Worm (Caenorhabditis elegans) whole organism, L3 larva: ENCODE measurements around the gene sdz-38.

ENCODE experiments used
- R02D3.7 ChIP-seq: fragments of 150-350 bp; optimal IDR thresholded peaks from 2 replicates; lab custom pipeline; 2014; ENCODE audit warnings: missing biosample characterization, missing genetic modification characterization
- ceh-16 ChIP-seq: sonication (generic microtip); optimal IDR thresholded peaks from 2 replicates; lab custom pipeline; 2017; ENCODE audit warnings: missing biosample characterization, missing genetic modification characterization
- ceh-82 ChIP-seq: fragments of 150-350 bp; optimal IDR thresholded peaks from 2 replicates; lab custom pipeline; 2014; ENCODE audit warnings: missing biosample characterization, missing genetic modification characterization
- daf-12 ChIP-seq: fragments of 150-350 bp; optimal IDR thresholded peaks from 2 replicates; lab custom pipeline; 2014; ENCODE audit warnings: missing biosample characterization, missing genetic modification reagents, missing genetic modification characterization
- elt-2 ChIP-seq: sonication (generic microtip); optimal IDR thresholded peaks from 2 replicates; lab custom pipeline; 2016; ENCODE audit warnings: missing genetic modification reagents, mild to moderate bottlenecking, missing genetic modification characterization, missing compliant biosample characterization
- nfya-1 ChIP-seq: sonication (generic microtip); optimal IDR thresholded peaks from 2 replicates; lab custom pipeline; 2017; ENCODE audit warnings: missing genetic modification characterization, mild to moderate bottlenecking, missing compliant biosample characterization, antibody characterized with exemption, moderate library complexity; ENCODE audit not compliant: insufficient read depth
- nhr-11 ChIP-seq: fragments of 150-350 bp; optimal IDR thresholded peaks from 2 replicates; lab custom pipeline; 2014; ENCODE audit warnings: missing biosample characterization, missing genetic modification characterization
- skn-1 ChIP-seq: fragments of 150-350 bp; optimal IDR thresholded peaks from 2 replicates; lab custom pipeline; 2014; ENCODE audit warnings: missing biosample characterization, missing genetic modification characterization
- ztf-4 ChIP-seq: fragments of 150-350 bp; optimal IDR thresholded peaks from 2 replicates; lab custom pipeline; 2014; ENCODE audit warnings: missing biosample characterization, missing genetic modification characterization

DNA sequence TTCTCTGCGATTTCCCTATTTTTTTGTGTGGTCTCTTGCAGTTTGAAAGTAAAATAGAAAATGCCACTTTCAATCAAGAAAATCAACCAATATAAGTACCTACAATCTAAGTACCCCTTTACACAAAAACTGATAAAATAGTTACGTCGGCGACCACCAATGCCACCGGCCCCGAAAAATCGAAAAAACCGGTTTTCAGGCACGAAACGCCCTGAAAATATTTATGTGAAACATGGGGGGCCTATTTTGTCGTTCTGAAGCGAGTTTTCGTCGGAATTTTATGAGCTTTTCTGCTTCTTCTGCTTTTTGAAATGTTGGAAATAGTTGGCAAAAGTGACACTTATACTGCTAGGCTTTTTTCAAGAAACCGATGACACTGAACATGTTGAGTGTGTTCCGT, 7.0 kb upstream of the sdz-38 start:
- TF ChIP-seq R02D3.7 (tag; lab: Kevin White, UChicago) (no peak), ceh-16 (tag; lab: Kevin White, UChicago) (no peak), nhr-11 (no peak), daf-12 (no peak), elt-2 (tag; lab: Kevin White, UChicago) (no peak), ceh-82 (tag; lab: Kevin White, UChicago) (no peak), ztf-4 (no peak), skn-1 (no peak), nfya-1 (no peak)
